Worm (Caenorhabditis elegans) whole organism, dauer: Measurements from ENCODE around the gene lron-4.

Source experiments
- unc-62 ChIP-seq: sonication (generic microtip); optimal IDR thresholded peaks from 2 replicates; lab custom pipeline; 2017; ENCODE audit warnings: missing biosample characterization, missing genetic modification reagents, missing genetic modification characterization

The lron-4 gene

ce11 chrII:8129495-8130010, 17.6 kb upstream of the lron-4 start, which contains the start of gene ulp-4:
Gene ulp-4, plus strand, starts transcription at chrII:8129960.
- TF ChIP-seq unc-62 (GFP tag; lab: Kevin White, UChicago): no peak

ce11 chrII:8129040-8129387, 17.1 kb upstream of the lron-4 start:
- TF ChIP-seq unc-62 (GFP tag; lab: Kevin White, UChicago): no peak

ce11 chrII:8128273-8129039, 16.5 kb upstream of the lron-4 start:
- no peak for TF ChIP-seq unc-62 (GFP tag; lab: Kevin White, UChicago)

ce11 chrII:8127794-8128193, 15.8 kb upstream of the lron-4 start:
- TF ChIP-seq unc-62 (GFP tag; lab: Kevin White, UChicago): no peak

ce11 chrII:8127290-8127689, 15.3 kb upstream of the lron-4 start:
- no peak for TF ChIP-seq unc-62 (GFP tag; lab: Kevin White, UChicago)

- no peak for TF ChIP-seq unc-62 (GFP tag; lab: Kevin White, UChicago)
Observed at ce11 chrII:8126617-8127016, 14.7 kb upstream of the lron-4 start.

ce11 chrII:8126132-8126531, 14.2 kb upstream of the lron-4 start:
- TF ChIP-seq unc-62 (GFP tag; lab: Kevin White, UChicago): no peak

- TF ChIP-seq unc-62 (GFP tag; lab: Kevin White, UChicago): no peak
Observed at ce11 chrII:8125439-8125838, 13.5 kb upstream of the lron-4 start.

- no peak for TF ChIP-seq unc-62 (GFP tag; lab: Kevin White, UChicago)
Observed at ce11 chrII:8124867-8125266, 12.9 kb upstream of the lron-4 start, which contains the start of gene ire-1. Gene ire-1, minus strand, starts transcription at chrII:8124910.

ce11 chrII:8117426-8117825, 5.5 kb upstream of the lron-4 start:
- TF ChIP-seq unc-62 (GFP tag; lab: Kevin White, UChicago): no peak

ce11 chrII:8116159-8116558, 4.2 kb upstream of the lron-4 start, which contains the start of gene unc-105:
Gene unc-105, plus strand, starts transcription at chrII:8116459.
- no peak for TF ChIP-seq unc-62 (GFP tag; lab: Kevin White, UChicago)

- no peak for TF ChIP-seq unc-62 (GFP tag; lab: Kevin White, UChicago)
Observed at ce11 chrII:8106921-8107695, 4.9 kb downstream of the lron-4 start, which contains the start of the genes chst-1 and C41C4.9. Gene chst-1, minus strand, starts transcription at chrII:8106971. Gene C41C4.9, plus strand, starts transcription at chrII:8107645.

- TF ChIP-seq unc-62 (GFP tag; lab: Kevin White, UChicago): no peak
Observed at ce11 chrII:8104998-8105397, 7.0 kb downstream of the lron-4 start, which contains the start of gene sfxn-5. Gene sfxn-5, minus strand, starts transcription at chrII:8105052.

- no peak for TF ChIP-seq unc-62 (GFP tag; lab: Kevin White, UChicago)
Observed at ce11 chrII:8102041-8102440, 9.9 kb downstream of the lron-4 start, which contains the start of gene sre-2. Gene sre-2, minus strand, starts transcription at chrII:8102141.

ce11 chrII:8099212-8099784, 12.7 kb downstream of the lron-4 start:
- no peak for TF ChIP-seq unc-62 (GFP tag; lab: Kevin White, UChicago)

- TF ChIP-seq unc-62 (GFP tag; lab: Kevin White, UChicago): no peak
Observed at ce11 chrII:8093914-8094313, 18.0 kb downstream of the lron-4 start.
